Fruit fly (Drosophila melanogaster) whole organism, adult: ENCODE results near the gene CG10154.
A peak's percentile ranks its signal among the peaks of the same experiment; 100 is the strongest.

ENCODE experiments used
- CG11617 ChIP-seq: fragments of 200-800 bp; sonication (Bioruptor generic); optimal IDR thresholded peaks from 2 replicates; lab custom pipeline; 2017; ENCODE audit warnings: mild to moderate bottlenecking, missing biosample characterization, missing genetic modification reagents, missing genetic modification characterization
- CG12768 ChIP-seq: fragments of 200-800 bp; sonication (Bioruptor generic); optimal IDR thresholded peaks from 2 replicates; lab custom pipeline; 2017; ENCODE audit warnings: missing biosample characterization, missing genetic modification characterization, mild to moderate bottlenecking, moderate library complexity, missing genetic modification reagents
- CG14711 ChIP-seq: fragments of 200-800 bp; sonication (Bioruptor generic); optimal IDR thresholded peaks from 2 replicates; lab custom pipeline; 2018; ENCODE audit warnings: missing biosample characterization, mild to moderate bottlenecking, missing genetic modification characterization, moderate library complexity
- CG1620 ChIP-seq: fragments of 200-800 bp; sonication (Bioruptor generic); optimal IDR thresholded peaks from 2 replicates; lab custom pipeline; 2016; ENCODE audit warnings: missing biosample characterization, missing genetic modification characterization
- CG33017 ChIP-seq: fragments of 200-800 bp; sonication (Bioruptor generic); optimal IDR thresholded peaks from 2 replicates; lab custom pipeline; 2018; ENCODE audit warnings: missing biosample characterization, mild to moderate bottlenecking, missing genetic modification characterization, moderate library complexity
- CG5204 ChIP-seq: fragments of 200-800 bp; sonication (Bioruptor generic); optimal IDR thresholded peaks from 2 replicates; lab custom pipeline; 2016; ENCODE audit warnings: missing biosample characterization, missing genetic modification characterization
- CG7045 ChIP-seq: fragments of 200-800 bp; sonication (Bioruptor generic); optimal IDR thresholded peaks from 2 replicates; lab custom pipeline; 2017; ENCODE audit warnings: missing biosample characterization, mild to moderate bottlenecking, missing genetic modification characterization
- CG7101 ChIP-seq: fragments of 200-800 bp; sonication (Bioruptor generic); optimal IDR thresholded peaks from 2 replicates; lab custom pipeline; 2018; ENCODE audit warnings: missing biosample characterization, mild to moderate bottlenecking, missing genetic modification characterization, moderate library complexity
- Clk ChIP-seq: fragments of 200-800 bp; sonication (Bioruptor generic); optimal IDR thresholded peaks from 2 replicates; lab custom pipeline; 2017; ENCODE audit warnings: missing biosample characterization, missing genetic modification characterization
- Crg-1 ChIP-seq: fragments of 200-800 bp; sonication (Bioruptor generic); optimal IDR thresholded peaks from 2 replicates; lab custom pipeline; 2016; ENCODE audit warnings: missing biosample characterization, missing genetic modification characterization
- Hr96 ChIP-seq: fragments of 200-800 bp; sonication (Bioruptor generic); optimal IDR thresholded peaks from 2 replicates; lab custom pipeline; 2016; ENCODE audit warnings: missing biosample characterization, missing genetic modification characterization
- Mnt ChIP-seq: fragments of 200-800 bp; sonication (Bioruptor generic); optimal IDR thresholded peaks from 2 replicates; lab custom pipeline; 2016; ENCODE audit warnings: missing biosample characterization, mild to moderate bottlenecking, missing genetic modification characterization
- bab1 ChIP-seq: fragments of 200-800 bp; sonication (Bioruptor generic); optimal IDR thresholded peaks from 3 replicates; lab custom pipeline; 2019; ENCODE audit warnings: missing biosample characterization, mild to moderate bottlenecking, missing genetic modification characterization, moderate library complexity
- cic ChIP-seq: fragments of 200-800 bp; sonication (Bioruptor generic); optimal IDR thresholded peaks from 2 replicates; lab custom pipeline; 2017; ENCODE audit warnings: missing biosample characterization, mild to moderate bottlenecking, missing genetic modification characterization, moderate library complexity
- cnc ChIP-seq, 2 experiments: fragments of >200 bp; optimal IDR thresholded peaks; 2 replicates each; lab custom pipeline; 2017
- kay ChIP-seq: fragments of 200-800 bp; sonication (Bioruptor generic); peaks from one replicate; lab custom pipeline; 2016; ENCODE audit warnings: missing biosample characterization, missing genetic modification characterization, borderline replicate concordance
- ovo ChIP-seq: fragments of 200-800 bp; sonication (Bioruptor generic); optimal IDR thresholded peaks from 2 replicates; lab custom pipeline; 2016; ENCODE audit warnings: missing biosample characterization, missing genetic modification characterization
- pad ChIP-seq: fragments of 200-800 bp; sonication (Bioruptor generic); optimal IDR thresholded peaks from 3 replicates; lab custom pipeline; 2017; ENCODE audit warnings: missing biosample characterization, missing genetic modification characterization, mild to moderate bottlenecking, moderate library complexity, missing genetic modification reagents
- tj ChIP-seq: fragments of 200-800 bp; sonication (Bioruptor generic); optimal IDR thresholded peaks from 3 replicates; lab custom pipeline; 2017; ENCODE audit warnings: missing biosample characterization, mild to moderate bottlenecking, missing genetic modification characterization, moderate library complexity
- toe ChIP-seq: fragments of 200-800 bp; sonication (Bioruptor generic); optimal IDR thresholded peaks from 2 replicates; lab custom pipeline; 2016; ENCODE audit warnings: missing biosample characterization, missing genetic modification characterization

The CG10154 gene

DNA sequence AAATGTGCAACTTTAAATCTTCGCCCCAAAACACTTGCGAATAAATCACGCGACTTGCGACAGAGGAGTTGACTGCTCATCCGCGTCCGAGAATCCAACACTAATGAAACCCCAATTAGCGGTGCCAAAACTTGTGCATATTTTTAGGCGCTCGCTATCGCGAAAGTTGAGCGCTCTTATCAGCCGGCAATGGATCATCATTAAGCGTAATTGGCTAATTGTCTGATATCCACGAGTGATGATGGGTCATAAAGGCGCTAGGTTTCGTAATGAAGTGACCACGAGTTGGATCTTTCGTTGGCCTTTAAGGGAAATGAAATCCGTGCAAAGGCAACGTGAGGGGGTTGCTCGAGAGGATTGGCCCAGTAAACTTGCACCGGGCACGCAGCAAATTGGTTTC, 17.8 kb upstream of the CG10154 start:
- TF ChIP-seq Clk (GFP tag; lab: Kevin White, UChicago) (no peak), kay (no peak), Crg-1 (GFP tag; lab: Kevin White, UChicago) (no peak), Hr96 (no peak), CG33017 (peak; percentile 0), CG7045 (GFP tag; lab: Kevin White, UChicago) (peak; percentile 5)

dm6 chr3L:13452281-13452680, 15.3 kb upstream of the CG10154 start:
- TF ChIP-seq CG33017 (no peak), Clk (GFP tag; lab: Kevin White, UChicago) (no peak), CG12768 (no peak), CG5204 (GFP tag; lab: Kevin White, UChicago) (no peak), CG7045 (GFP tag; lab: Kevin White, UChicago) (no peak), Mnt (GFP tag; lab: Kevin White, UChicago) (no peak), pad (GFP tag; lab: Kevin White, UChicago) (no peak), Crg-1 (GFP tag; lab: Kevin White, UChicago) (no peak), tj (GFP tag; lab: Kevin White, UChicago) (no peak), cic (GFP tag; lab: Kevin White, UChicago) (no peak), ovo (no peak), CG14711 (tag; lab: Kevin White, UChicago) (no peak), kay (no peak), toe (GFP tag; lab: Kevin White, UChicago) (no peak), CG11617 (no peak), CG1620 (GFP tag; lab: Kevin White, UChicago) (no peak), cnc (optimal IDR thresholded peaks at IDR 0.05; lab: Kevin White, UChicago) (no peak), bab1 (GFP tag; lab: Kevin White, UChicago) (no peak), CG7101 (tag; lab: Kevin White, UChicago) (no peak)

dm6 chr3L:13451562-13451961, 14.6 kb upstream of the CG10154 start:
- no peak for TF ChIP-seq cnc (optimal IDR thresholded peaks at IDR 0.05; lab: Kevin White, UChicago)
- TF ChIP-seq CG1620 (GFP tag; lab: Kevin White, UChicago), result no peak
- no peak for TF ChIP-seq pad (GFP tag; lab: Kevin White, UChicago)
- TF ChIP-seq Mnt (GFP tag; lab: Kevin White, UChicago), result no peak
- TF ChIP-seq cic (GFP tag; lab: Kevin White, UChicago), result no peak
- no peak for TF ChIP-seq CG14711 (tag; lab: Kevin White, UChicago)
- no peak for TF ChIP-seq CG5204 (GFP tag; lab: Kevin White, UChicago)
- no peak for TF ChIP-seq CG7045 (GFP tag; lab: Kevin White, UChicago)

- no peak for TF ChIP-seq Mnt (GFP tag; lab: Kevin White, UChicago)
- no peak for TF ChIP-seq CG1620 (GFP tag; lab: Kevin White, UChicago)
- TF ChIP-seq Clk (GFP tag; lab: Kevin White, UChicago), result peak; percentile 26
- TF ChIP-seq CG5204 (GFP tag; lab: Kevin White, UChicago), result peak; percentile 20
- TF ChIP-seq CG12768, result peak; percentile 71
- TF ChIP-seq CG11617, result no peak
- peak; percentile 62 for TF ChIP-seq CG14711 (tag; lab: Kevin White, UChicago)
- TF ChIP-seq cic (GFP tag; lab: Kevin White, UChicago), result no peak
- TF ChIP-seq CG7101 (tag; lab: Kevin White, UChicago), result peak; percentile 70
- TF ChIP-seq kay, result no peak
- peak; percentile 78 for TF ChIP-seq bab1 (GFP tag; lab: Kevin White, UChicago)
- peak; percentile 76 for TF ChIP-seq CG7045 (GFP tag; lab: Kevin White, UChicago)
- peak; percentile 8 for TF ChIP-seq pad (GFP tag; lab: Kevin White, UChicago)
- TF ChIP-seq toe (GFP tag; lab: Kevin White, UChicago), result no peak
Measured at dm6 chr3L:13450177-13450793, 13.3 kb upstream of the CG10154 start, which contains the start of the genes JMJD7 and CG10738. JMJD7 (minus strand) TSS chr3L:13450283. CG10738 (plus strand) TSS chr3L:13450770.

DNA sequence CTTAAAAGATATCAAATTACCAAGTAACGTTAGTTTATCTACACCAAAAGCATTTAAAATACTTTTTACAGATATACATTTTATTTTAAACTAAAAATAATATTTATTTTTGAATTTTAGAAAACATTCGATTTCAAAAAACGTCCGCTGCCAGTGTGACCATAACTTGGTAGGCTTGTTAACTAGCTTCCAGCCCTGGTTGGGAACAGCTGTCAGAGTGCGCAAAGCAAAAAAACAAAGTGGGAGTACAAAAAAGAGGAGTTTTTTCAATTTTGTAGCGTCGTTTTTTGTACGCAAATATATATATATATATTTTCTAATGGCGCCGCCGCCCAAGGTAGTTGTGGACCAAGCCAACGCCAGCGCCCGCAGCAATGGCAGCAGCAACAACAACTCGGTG, 5.5 kb upstream of the CG10154 start, which contains the start of gene cmb:
Gene cmb (plus strand): TSS at position 195 of the 400 bp plus-strand sequence.
- TF ChIP-seq ovo (no peak), Hr96 (no peak), toe (GFP tag; lab: Kevin White, UChicago) (no peak), cic (GFP tag; lab: Kevin White, UChicago) (no peak), CG11617 (peak; percentile 25), CG7045 (GFP tag; lab: Kevin White, UChicago) (no peak), pad (GFP tag; lab: Kevin White, UChicago) (no peak), kay (peak; percentile 71), Mnt (GFP tag; lab: Kevin White, UChicago) (no peak), CG5204 (GFP tag; lab: Kevin White, UChicago) (no peak), bab1 (GFP tag; lab: Kevin White, UChicago) (peak; percentile 36), CG33017 (no peak), CG1620 (GFP tag; lab: Kevin White, UChicago) (peak; percentile 26), tj (GFP tag; lab: Kevin White, UChicago) (no peak)

DNA sequence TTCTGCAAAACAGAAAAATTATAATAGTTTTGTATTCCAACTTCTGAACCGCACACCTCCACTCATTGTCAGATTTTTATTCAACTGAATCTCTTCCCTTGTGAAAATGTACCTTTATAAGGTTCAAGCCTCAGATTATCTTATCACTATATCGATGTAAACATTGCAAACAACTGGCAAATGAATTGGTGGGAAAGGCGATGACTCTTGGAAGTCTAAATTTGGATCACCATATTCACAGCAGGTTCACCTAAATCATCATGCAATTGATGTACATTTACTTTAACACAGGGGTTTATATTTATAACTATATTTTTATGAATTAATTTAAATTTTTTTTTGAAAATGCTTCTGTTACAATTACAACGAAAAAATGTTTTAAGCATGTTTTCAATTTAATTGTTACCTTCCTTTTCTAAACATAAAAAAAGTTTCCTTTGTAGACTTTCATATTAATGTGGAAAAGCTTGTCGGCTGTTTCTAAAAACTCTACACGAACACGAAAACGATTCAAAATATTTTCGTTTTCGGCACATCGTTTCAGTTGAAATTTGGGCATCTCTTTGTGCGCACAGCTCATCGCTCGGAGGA, 3.5 kb upstream of the CG10154 start, which contains the start of the genes CG10140 and CG14109:
Gene CG10140 (minus strand): TSS at position 101 of the 591 bp plus-strand sequence.
Gene CG14109 (plus strand): TSS at position 541 of the 591 bp plus-strand sequence.
- TF ChIP-seq Crg-1 (GFP tag; lab: Kevin White, UChicago) (no peak), CG12768 (no peak), cic (GFP tag; lab: Kevin White, UChicago) (no peak), CG7101 (tag; lab: Kevin White, UChicago) (no peak), CG11617 (no peak), bab1 (GFP tag; lab: Kevin White, UChicago) (no peak), CG7045 (GFP tag; lab: Kevin White, UChicago) (no peak), Mnt (GFP tag; lab: Kevin White, UChicago) (no peak), cnc (optimal IDR thresholded peaks at IDR 0.05; lab: Kevin White, UChicago) (no peak), tj (GFP tag; lab: Kevin White, UChicago) (no peak), CG1620 (GFP tag; lab: Kevin White, UChicago) (no peak), CG33017 (no peak)
